Fruit fly (Drosophila melanogaster) whole organism, prepupa: ENCODE measurements around the gene lili.

Source experiments
- Blimp-1 ChIP-seq: fragments of 200-800 bp; sonication (Bioruptor generic); optimal IDR thresholded peaks from 3 replicates; lab custom pipeline; 2017; ENCODE audit warnings: missing biosample characterization, missing genetic modification characterization, mild to moderate bottlenecking, moderate library complexity, missing genetic modification reagents
- CG10631 ChIP-seq: fragments of 200-800 bp; sonication (Bioruptor generic); optimal IDR thresholded peaks from 2 replicates; lab custom pipeline; 2016; ENCODE audit warnings: missing biosample characterization, missing genetic modification characterization
- CG10669 ChIP-seq: fragments of 200-800 bp; sonication (Bioruptor generic); optimal IDR thresholded peaks from 3 replicates; lab custom pipeline; 2018; ENCODE audit warnings: missing biosample characterization, mild to moderate bottlenecking, missing genetic modification characterization, moderate library complexity
- CG11294 ChIP-seq: fragments of 200-800 bp; sonication (Bioruptor generic); IDR thresholded peaks from 2 replicates; pipeline ENCODE4 v1.3.6; 2022; ENCODE audit warnings: missing biosample characterization, missing genetic modification characterization
- CG11762 ChIP-seq: fragments of 200-800 bp; sonication (Bioruptor generic); optimal IDR thresholded peaks from 3 replicates; lab custom pipeline; 2016; ENCODE audit warnings: missing biosample characterization, missing genetic modification characterization; ENCODE audit not compliant: insufficient read depth
- CG11902 ChIP-seq: fragments of 200-800 bp; sonication (Bioruptor generic); optimal IDR thresholded peaks from 3 replicates; lab custom pipeline; 2016; ENCODE audit warnings: missing biosample characterization, missing genetic modification characterization
- CG16779 ChIP-seq: fragments of 200-800 bp; sonication (Bioruptor generic); optimal IDR thresholded peaks from 3 replicates; lab custom pipeline; 2017; ENCODE audit warnings: missing biosample characterization, mild to moderate bottlenecking, missing genetic modification characterization
- CG3032 ChIP-seq: fragments of 200-800 bp; optimal IDR thresholded peaks from 2 replicates; lab custom pipeline; 2019; ENCODE audit warnings: missing biosample characterization, mild to moderate bottlenecking, missing genetic modification characterization, moderate library complexity
- CG31627 ChIP-seq: fragments of 200-800 bp; sonication (Bioruptor generic); optimal IDR thresholded peaks from 3 replicates; lab custom pipeline; 2016; ENCODE audit warnings: missing biosample characterization, missing genetic modification characterization
- CG32006 ChIP-seq: fragments of 200-800 bp; sonication (Bioruptor generic); optimal IDR thresholded peaks from 3 replicates; lab custom pipeline; 2017; ENCODE audit warnings: missing biosample characterization, mild to moderate bottlenecking, missing genetic modification characterization
- CG34406 ChIP-seq: fragments of 200-800 bp; sonication (Bioruptor generic); optimal IDR thresholded peaks from 3 replicates; lab custom pipeline; 2016; ENCODE audit warnings: missing biosample characterization, missing genetic modification characterization
- CG3919 ChIP-seq: fragments of 200-800 bp; sonication (Bioruptor generic); optimal IDR thresholded peaks from 3 replicates; lab custom pipeline; 2016; ENCODE audit warnings: missing biosample characterization, missing genetic modification characterization
- CG4318 ChIP-seq: fragments of 200-800 bp; sonication (Bioruptor generic); optimal IDR thresholded peaks from 3 replicates; lab custom pipeline; 2017; ENCODE audit warnings: missing biosample characterization, mild to moderate bottlenecking, missing genetic modification characterization
- CG6163 ChIP-seq: fragments of 200-800 bp; sonication (Bioruptor generic); IDR thresholded peaks from 3 replicates; pipeline ENCODE4 v1.3.6; 2022; ENCODE audit warnings: missing biosample characterization, missing genetic modification characterization
- CG6276 ChIP-seq: fragments of 200-800 bp; sonication (Bioruptor generic); optimal IDR thresholded peaks from 2 replicates; lab custom pipeline; 2017; ENCODE audit warnings: missing biosample characterization, mild to moderate bottlenecking, missing genetic modification characterization
- CG6792 ChIP-seq: fragments of 200-800 bp; sonication (Bioruptor generic); optimal IDR thresholded peaks from 3 replicates; lab custom pipeline; 2016; ENCODE audit warnings: missing biosample characterization, missing genetic modification characterization
- CG6808 ChIP-seq: fragments of 200-800 bp; sonication (Bioruptor generic); optimal IDR thresholded peaks from 3 replicates; lab custom pipeline; 2017; ENCODE audit warnings: missing biosample characterization, missing genetic modification characterization, mild to moderate bottlenecking, moderate library complexity, missing genetic modification reagents
- CG6854 ChIP-seq: fragments of 200-800 bp; sonication (Bioruptor generic); optimal IDR thresholded peaks from 2 replicates; lab custom pipeline; 2017; ENCODE audit warnings: missing biosample characterization, mild to moderate bottlenecking, missing genetic modification characterization
- CG7368 ChIP-seq: fragments of 200-800 bp; sonication (Bioruptor generic); optimal IDR thresholded peaks from 3 replicates; lab custom pipeline; 2016; ENCODE audit warnings: missing biosample characterization, missing genetic modification characterization
- CG8119 ChIP-seq: fragments of 200-800 bp; sonication (Bioruptor generic); IDR thresholded peaks from 3 replicates; pipeline ENCODE4 v1.3.6; 2022; ENCODE audit warnings: missing biosample characterization, missing genetic modification characterization
- CG8632 ChIP-seq: fragments of 200-800 bp; sonication (Bioruptor generic); optimal IDR thresholded peaks from 3 replicates; lab custom pipeline; 2016; ENCODE audit warnings: missing biosample characterization, missing genetic modification characterization
- CG9139 ChIP-seq: fragments of 200-800 bp; sonication (Bioruptor generic); optimal IDR thresholded peaks from 3 replicates; lab custom pipeline; 2017; ENCODE audit warnings: missing biosample characterization, mild to moderate bottlenecking, missing genetic modification characterization
- Eip75B ChIP-seq: fragments of 200-800 bp; sonication (Bioruptor generic); optimal IDR thresholded peaks from 3 replicates; lab custom pipeline; 2016; ENCODE audit warnings: missing biosample characterization, missing genetic modification characterization
- Eip78C ChIP-seq: fragments of 200-800 bp; sonication (Bioruptor generic); peaks from one replicate; lab custom pipeline; 2016; ENCODE audit warnings: missing biosample characterization, missing genetic modification characterization
- Eip93F ChIP-seq: fragments of 200-800 bp; sonication (Bioruptor generic); optimal IDR thresholded peaks from 2 replicates; lab custom pipeline; 2016; ENCODE audit warnings: missing biosample characterization, mild to moderate bottlenecking, missing genetic modification characterization
- Ets21C ChIP-seq: fragments of 200-800 bp; sonication (Bioruptor generic); optimal IDR thresholded peaks from 3 replicates; lab custom pipeline; 2016; ENCODE audit warnings: missing biosample characterization, missing genetic modification characterization
- Gug ChIP-seq: fragments of 200-800 bp; sonication (Bioruptor generic); IDR thresholded peaks from 2 replicates; pipeline ENCODE4 v1.3.6; 2022; ENCODE audit warnings: missing biosample characterization, missing genetic modification characterization
- Hr38 ChIP-seq: sonication (Bioruptor generic); optimal IDR thresholded peaks from 2 replicates; lab custom pipeline; 2016; ENCODE audit warnings: missing biosample characterization, missing genetic modification characterization
- Hr39 ChIP-seq: fragments of 200-800 bp; sonication (Bioruptor generic); optimal IDR thresholded peaks from 2 replicates; lab custom pipeline; 2016; ENCODE audit warnings: missing biosample characterization, missing genetic modification characterization
- Hr4 ChIP-seq: fragments of 200-800 bp; sonication (Bioruptor generic); optimal IDR thresholded peaks from 3 replicates; lab custom pipeline; 2016; ENCODE audit warnings: missing biosample characterization, missing genetic modification characterization
- Lpt ChIP-seq: fragments of 200-800 bp; sonication (Bioruptor generic); optimal IDR thresholded peaks from 3 replicates; lab custom pipeline; 2016; ENCODE audit warnings: missing biosample characterization, missing genetic modification characterization
- Met ChIP-seq: fragments of 200-800 bp; sonication (Bioruptor generic); optimal IDR thresholded peaks from 3 replicates; lab custom pipeline; 2016; ENCODE audit warnings: missing biosample characterization, missing genetic modification characterization
- OdsH ChIP-seq: fragments of 200-800 bp; sonication (Bioruptor generic); optimal IDR thresholded peaks from 3 replicates; lab custom pipeline; 2016; ENCODE audit warnings: missing biosample characterization, missing genetic modification characterization
- Smox ChIP-seq: fragments of 200-800 bp; sonication (Bioruptor generic); optimal IDR thresholded peaks from 3 replicates; lab custom pipeline; 2016; ENCODE audit warnings: missing biosample characterization, missing genetic modification characterization
- Sox102F ChIP-seq: fragments of 200-800 bp; sonication (Bioruptor generic); optimal IDR thresholded peaks from 2 replicates; lab custom pipeline; 2016; ENCODE audit warnings: missing biosample characterization, mild to moderate bottlenecking, missing genetic modification characterization
- Sox14 ChIP-seq: fragments of 200-800 bp; sonication (Bioruptor generic); optimal IDR thresholded peaks from 3 replicates; lab custom pipeline; 2016; ENCODE audit warnings: missing biosample characterization, missing genetic modification characterization
- Sox15 ChIP-seq: fragments of 200-800 bp; sonication (Bioruptor generic); optimal IDR thresholded peaks from 3 replicates; lab custom pipeline; 2016; ENCODE audit warnings: missing biosample characterization, missing genetic modification characterization
- achi ChIP-seq: fragments of 200-800 bp; sonication (Bioruptor generic); optimal IDR thresholded peaks from 3 replicates; lab custom pipeline; 2016; ENCODE audit warnings: missing biosample characterization, missing genetic modification characterization
- acj6 ChIP-seq: fragments of 200-800 bp; sonication (Bioruptor generic); optimal IDR thresholded peaks from 3 replicates; lab custom pipeline; 2016; ENCODE audit warnings: missing biosample characterization, missing genetic modification characterization
- cyc ChIP-seq: fragments of 200-800 bp; sonication (Bioruptor generic); optimal IDR thresholded peaks from 3 replicates; lab custom pipeline; 2016; ENCODE audit warnings: missing biosample characterization, missing genetic modification characterization
- dac ChIP-seq: fragments of 200-800 bp; sonication (Bioruptor generic); optimal IDR thresholded peaks from 2 replicates; lab custom pipeline; 2017; ENCODE audit warnings: missing biosample characterization, mild to moderate bottlenecking, missing genetic modification characterization
- dsx ChIP-seq: fragments of 200-800 bp; optimal IDR thresholded peaks from 3 replicates; lab custom pipeline; 2019; ENCODE audit warnings: missing biosample characterization, mild to moderate bottlenecking, missing genetic modification characterization, moderate library complexity; ENCODE audit not compliant: poor library complexity, severe bottlenecking
- eg ChIP-seq: fragments of 200-800 bp; sonication (Bioruptor generic); IDR thresholded peaks from 3 replicates; pipeline ENCODE4 v1.3.6; 2022; ENCODE audit warnings: missing biosample characterization, missing genetic modification characterization
- fd59A ChIP-seq: fragments of 200-800 bp; sonication (Bioruptor generic); optimal IDR thresholded peaks from 2 replicates; lab custom pipeline; 2017; ENCODE audit warnings: missing biosample characterization, mild to moderate bottlenecking, missing genetic modification characterization, missing genetic modification reagents
- fd85E ChIP-seq: fragments of 200-800 bp; sonication (Bioruptor generic); optimal IDR thresholded peaks from 3 replicates; lab custom pipeline; 2016; ENCODE audit warnings: missing biosample characterization, missing genetic modification characterization
- lz ChIP-seq: fragments of 200-800 bp; sonication (Bioruptor generic); optimal IDR thresholded peaks from 3 replicates; lab custom pipeline; 2016; ENCODE audit warnings: missing biosample characterization, missing genetic modification characterization
- pdm3 ChIP-seq: fragments of 200-800 bp; sonication (Bioruptor generic); optimal IDR thresholded peaks from 3 replicates; lab custom pipeline; 2016; ENCODE audit warnings: missing biosample characterization, missing genetic modification characterization
- salr ChIP-seq, 2 experiments: fragments of 200-800 bp; sonication (Bioruptor generic); optimal IDR thresholded peaks; 3 replicates each; lab custom pipeline; 2016 to 2018; ENCODE audit warnings: missing biosample characterization in 2 of 2, missing genetic modification characterization in 2 of 2, mild to moderate bottlenecking in 1 of 2
- spab ChIP-seq: fragments of 200-800 bp; sonication (Bioruptor generic); optimal IDR thresholded peaks from 2 replicates; lab custom pipeline; 2017; ENCODE audit warnings: missing biosample characterization, mild to moderate bottlenecking, missing genetic modification characterization, missing genetic modification reagents
- ss ChIP-seq, 2 experiments: fragments of 200-800 bp; sonication (Bioruptor generic); optimal IDR thresholded peaks; 2 replicates in 1 of 2; 3 replicates in 1 of 2; lab custom pipeline; 2017 to 2018; ENCODE audit warnings: mild to moderate bottlenecking in 2 of 2, missing biosample characterization in 2 of 2, missing genetic modification characterization in 2 of 2, moderate library complexity in 1 of 2
- vri ChIP-seq: fragments of 200-800 bp; sonication (Bioruptor generic); optimal IDR thresholded peaks from 3 replicates; lab custom pipeline; 2016; ENCODE audit warnings: missing biosample characterization, mild to moderate bottlenecking, missing genetic modification characterization

The lili gene

dm6 chr3R:24813637-24814301 lies at the start of gene lili, which contains the start of gene CG34150:
TSS of gene lili (minus strand) at chr3R:24814012.
TSS of gene CG34150 (plus strand) at chr3R:24814262.
- TF ChIP-seq fd85E (GFP tag; lab: Kevin White, UChicago) = no peak
- no peak for TF ChIP-seq spab (GFP tag; lab: Kevin White, UChicago)
- TF ChIP-seq CG32006 = no peak
- TF ChIP-seq CG7368 (GFP tag; lab: Kevin White, UChicago) = peak; percentile 40
- peak; percentile 45 for TF ChIP-seq dsx (GFP tag; lab: Kevin White, UChicago)
- no peak for TF ChIP-seq CG11294
- peak; percentile 22 for TF ChIP-seq CG11762
- TF ChIP-seq CG6276 (GFP tag; lab: Kevin White, UChicago) = no peak
- TF ChIP-seq CG34406 (GFP tag; lab: Kevin White, UChicago) = no peak
- TF ChIP-seq Gug (GFP tag; lab: Robert Waterston, UW) = 0 out of 2 replicates have a peak, but pooled peaks have one; percentile 36
- TF ChIP-seq Hr4 = no peak
- TF ChIP-seq Sox15 (GFP tag; lab: Kevin White, UChicago) = peak; percentile 51
- TF ChIP-seq CG3919 (GFP tag; lab: Kevin White, UChicago) = no peak
- peak; percentile 90 for TF ChIP-seq Eip78C (GFP tag; lab: Kevin White, UChicago)
- no peak for TF ChIP-seq CG10631 (GFP tag; lab: Kevin White, UChicago)
- peak; percentile 74 for TF ChIP-seq cyc (GFP tag; lab: Kevin White, UChicago)
- TF ChIP-seq ss (GFP tag; optimal IDR thresholded peaks at IDR 0.05; lab: Kevin White, UChicago) = no peak
- TF ChIP-seq Smox = no peak
- TF ChIP-seq Eip75B (GFP tag; lab: Kevin White, UChicago) = no peak
- no peak for TF ChIP-seq vri (GFP tag; lab: Kevin White, UChicago)
- TF ChIP-seq CG31627 (GFP tag; lab: Kevin White, UChicago) = peak; percentile 83
- TF ChIP-seq Hr38 (GFP tag; lab: Kevin White, UChicago) = no peak
- no peak for TF ChIP-seq CG9139
- no peak for TF ChIP-seq Lpt
- TF ChIP-seq eg (GFP tag; lab: Robert Waterston, UW) = peak; percentile 53; the same call in 1 of the 3 replicates
- no peak for TF ChIP-seq dac (GFP tag; lab: Kevin White, UChicago)
- TF ChIP-seq CG10669 (GFP tag; lab: Kevin White, UChicago) = no peak
- no peak for TF ChIP-seq Sox14 (GFP tag; lab: Kevin White, UChicago)
- peak; percentile 38; the same call in 1 of the 3 replicates for TF ChIP-seq CG6163 (GFP tag; lab: Robert Waterston, UW)
- no peak for TF ChIP-seq Ets21C (GFP tag; lab: Kevin White, UChicago)
- TF ChIP-seq lz = peak; percentile 69
- TF ChIP-seq Blimp-1 (GFP tag; lab: Kevin White, UChicago) = no peak
- TF ChIP-seq CG16779 (tag; lab: Kevin White, UChicago) = no peak
- TF ChIP-seq CG6808 (GFP tag; lab: Kevin White, UChicago) = no peak
- peak; percentile 70 for TF ChIP-seq Hr39
- TF ChIP-seq Sox102F (GFP tag; lab: Kevin White, UChicago) = no peak
- TF ChIP-seq fd59A (GFP tag; lab: Kevin White, UChicago) = no peak
- TF ChIP-seq Eip93F (GFP tag; lab: Kevin White, UChicago) = peak; percentile 20
- TF ChIP-seq OdsH (GFP tag; lab: Kevin White, UChicago) = no peak
- TF ChIP-seq CG4318 (GFP tag; lab: Kevin White, UChicago) = no peak
- TF ChIP-seq CG6854 (GFP tag; lab: Kevin White, UChicago) = peak; percentile 53
- no peak for TF ChIP-seq salr (GFP tag; optimal IDR thresholded peaks at IDR 0.05; lab: Kevin White, UChicago)
- TF ChIP-seq acj6 (GFP tag; lab: Kevin White, UChicago) = no peak
- TF ChIP-seq CG8119 (GFP tag; lab: Robert Waterston, UW) = peak; percentile 31; the same call in 1 of the 3 replicates
- TF ChIP-seq CG3032 = peak; percentile 64
- no peak for TF ChIP-seq pdm3
- peak; percentile 33 for TF ChIP-seq CG6792
- TF ChIP-seq CG11902 (GFP tag; lab: Kevin White, UChicago) = peak; percentile 28
- TF ChIP-seq CG8632 (GFP tag; lab: Kevin White, UChicago) = no peak
- TF ChIP-seq Met (GFP tag; lab: Kevin White, UChicago) = no peak
- peak; percentile 82 for TF ChIP-seq achi (GFP tag; lab: Kevin White, UChicago)
